Worm (Caenorhabditis elegans): ENCODE measurements around the gene unc-5.

DNA sequence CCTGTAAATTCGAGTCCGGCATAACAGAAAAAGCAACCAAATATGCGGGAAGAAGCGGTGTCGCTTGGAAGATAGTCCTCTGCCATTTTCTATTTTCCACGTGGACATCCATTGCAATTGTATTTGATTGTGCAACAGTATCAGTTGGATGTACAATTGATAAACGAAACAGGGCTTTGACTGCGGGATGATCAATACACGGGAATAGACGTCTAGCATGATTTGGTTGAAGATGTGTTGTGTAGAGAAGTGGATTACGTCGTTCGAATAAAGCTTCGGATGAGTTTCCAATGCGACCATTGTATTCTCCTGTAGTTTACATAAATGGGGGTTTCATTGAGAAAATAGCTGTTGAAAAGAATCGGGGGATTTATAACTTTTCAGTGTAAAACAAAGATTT, 44.6 kb upstream of the unc-5 start:
- TF ChIP-seq nhr-76 (tag; optimal IDR thresholded peaks at IDR 0.05) (no peak), unc-86 (tag; optimal IDR thresholded peaks at IDR 0.05) (no peak), pqm-1 (tag; optimal IDR thresholded peaks at IDR 0.05) (no peak), sptf-1 (tag; optimal IDR thresholded peaks at IDR 0.05) (no peak), ztf-11 (tag; optimal IDR thresholded peaks at IDR 0.05) (no peak)

Data from whole organism, L1 larva.